Worm (Caenorhabditis elegans): ENCODE data around the gene srt-41.

DNA sequence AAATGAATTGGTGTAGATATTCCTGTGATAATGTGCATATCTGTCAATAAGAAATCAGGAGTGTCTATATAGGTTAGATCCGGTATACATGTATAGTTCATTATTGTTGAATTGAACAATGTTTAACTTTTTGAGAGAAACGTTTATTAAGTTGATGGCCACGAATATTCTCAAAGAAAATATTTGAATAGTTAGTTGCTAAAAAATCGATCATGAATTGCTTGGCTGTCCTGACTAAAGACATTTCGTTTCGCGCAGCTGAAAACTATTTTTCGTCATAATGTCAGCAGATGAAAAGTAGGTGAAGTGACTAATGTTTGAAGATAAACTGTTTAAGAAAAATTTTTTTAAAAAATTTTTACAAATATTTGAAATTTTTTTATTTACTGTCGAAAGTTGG is 51.5 kb downstream of the srt-41 start, which contains the start of gene srh-199:
- no peak for TF ChIP-seq W03F9.2 (tag; optimal IDR thresholded peaks at IDR 0.05)
- no peak for TF ChIP-seq him-1 (tag; optimal IDR thresholded peaks at IDR 0.05)
- TF ChIP-seq dao-5 (tag; optimal IDR thresholded peaks at IDR 0.05), result no peak

Data from whole organism, L4/young adult.